Worm (Caenorhabditis elegans) whole organism, L4 larva: ENCODE results near the gene C02F5.10.

Experiments
- F26F4.8 ChIP-seq: fragments of 200-800 bp; sonication (Bioruptor generic); conservative IDR thresholded peaks from 2 replicates; pipeline ENCODE4 v1.3.6; 2022; ENCODE audit warnings: missing genetic modification characterization, missing compliant biosample characterization
- F37D6.2 ChIP-seq: sonication (generic microtip); optimal IDR thresholded peaks from 2 replicates; lab custom pipeline; 2016; ENCODE audit warnings: mild to moderate bottlenecking, missing genetic modification characterization, missing compliant biosample characterization
- F44E2.7 ChIP-seq: fragments of 200-800 bp; sonication (Bioruptor generic); IDR thresholded peaks from 2 replicates; pipeline ENCODE4 v2.1.2; 2022; ENCODE audit warnings: missing genetic modification characterization, missing compliant biosample characterization
- Y48G9A.11 ChIP-seq: fragments of 200-800 bp; sonication (Bioruptor generic); IDR thresholded peaks from 2 replicates; pipeline ENCODE4 v1.3.6; 2022; ENCODE audit warnings: missing genetic modification reagents, missing genetic modification characterization, missing compliant biosample characterization
- Y5F2A.4 ChIP-seq: fragments of 200-800 bp; sonication (Bioruptor generic); optimal IDR thresholded peaks from 2 replicates; lab custom pipeline; 2018; ENCODE audit warnings: mild to moderate bottlenecking, missing genetic modification characterization, missing compliant biosample characterization
- Y75B8A.6 ChIP-seq: fragments of 200-800 bp; sonication (Bioruptor generic); IDR thresholded peaks from 2 replicates; pipeline ENCODE4 v1.3.6; 2022; ENCODE audit warnings: missing genetic modification reagents, missing genetic modification characterization, missing compliant biosample characterization
- ZK337.2 ChIP-seq: fragments of 200-800 bp; sonication (Bioruptor generic); IDR thresholded peaks from 2 replicates; pipeline ENCODE4 v1.3.6; 2022; ENCODE audit warnings: missing genetic modification reagents, missing genetic modification characterization, missing compliant biosample characterization
- aha-1 ChIP-seq: fragments of 150-350 bp; peaks from one replicate; lab custom pipeline; 2014; ENCODE audit warnings: missing biosample characterization, missing genetic modification characterization
- attf-4 ChIP-seq: sonication (generic microtip); optimal IDR thresholded peaks from 3 replicates; lab custom pipeline; 2017; ENCODE audit warnings: missing biosample characterization, missing genetic modification characterization
- ceh-32 ChIP-seq: sonication (generic microtip); optimal IDR thresholded peaks from 2 replicates; lab custom pipeline; 2016; ENCODE audit warnings: mild to moderate bottlenecking, missing genetic modification characterization, missing compliant biosample characterization; ENCODE audit not compliant: poor library complexity
- ceh-82 ChIP-seq: sonication (generic microtip); optimal IDR thresholded peaks from 2 replicates; lab custom pipeline; 2017; ENCODE audit warnings: missing biosample characterization, missing genetic modification characterization
- ctbp-1 ChIP-seq: fragments of 200-800 bp; sonication (Bioruptor generic); IDR thresholded peaks from 2 replicates; pipeline ENCODE4 v1.3.6; 2022; ENCODE audit warnings: missing genetic modification reagents, missing genetic modification characterization, missing compliant biosample characterization
- daf-16 ChIP-seq, 3 experiments: sonication (generic microtip); optimal IDR thresholded peaks; 2 replicates each; lab custom pipeline; 2016 to 2017; ENCODE audit warnings: missing genetic modification characterization in 3 of 3, missing genetic modification reagents in 3 of 3, mild to moderate bottlenecking in 2 of 3, missing compliant biosample characterization in 2 of 3, missing biosample characterization in 1 of 3, moderate library complexity in 1 of 3
- daf-8 ChIP-seq: fragments of 200-800 bp; sonication (Bioruptor generic); IDR thresholded peaks from 2 replicates; pipeline ENCODE4 v1.3.6; 2022; ENCODE audit warnings: missing genetic modification characterization, missing compliant biosample characterization
- dpl-1 ChIP-seq: fragments of 150-350 bp; optimal IDR thresholded peaks from 2 replicates; lab custom pipeline; 2014; ENCODE audit warnings: missing biosample characterization, missing genetic modification reagents, missing genetic modification characterization
- duxl-1 ChIP-seq: sonication (generic microtip); optimal IDR thresholded peaks from 2 replicates; lab custom pipeline; 2016; ENCODE audit warnings: mild to moderate bottlenecking, missing genetic modification characterization, moderate library complexity, missing compliant biosample characterization; ENCODE audit not compliant: poor library complexity
- egl-43 ChIP-seq: fragments of 200-800 bp; sonication (Bioruptor generic); IDR thresholded peaks from 2 replicates; pipeline ENCODE4 v1.3.6; 2022; ENCODE audit warnings: missing genetic modification reagents, missing genetic modification characterization, missing compliant biosample characterization
- hif-1 ChIP-seq, 2 experiments: sonication (generic microtip); optimal IDR thresholded peaks; 2 replicates each; lab custom pipeline; 2016 to 2017; ENCODE audit warnings: missing compliant biosample characterization in 2 of 2, missing genetic modification characterization in 2 of 2, missing genetic modification reagents in 2 of 2, missing genotype in 2 of 2, mild to moderate bottlenecking in 1 of 2
- lim-7 ChIP-seq: fragments of 200-800 bp; sonication (Bioruptor generic); IDR thresholded peaks from 2 replicates; pipeline ENCODE4 v1.3.6; 2022; ENCODE audit warnings: missing genetic modification characterization, missing compliant biosample characterization
- lin-13 ChIP-seq: fragments of 150-350 bp; optimal IDR thresholded peaks from 2 replicates; lab custom pipeline; 2014; ENCODE audit warnings: missing biosample characterization, missing genetic modification reagents, missing genetic modification characterization
- lin-38 ChIP-seq: fragments of 200-800 bp; sonication (Bioruptor generic); IDR thresholded peaks from 2 replicates; pipeline ENCODE4 v1.3.6; 2022; ENCODE audit warnings: missing genetic modification reagents, missing genetic modification characterization, missing compliant biosample characterization
- mes-2 ChIP-seq: sonication (generic microtip); optimal IDR thresholded peaks from 2 replicates; lab custom pipeline; 2016; ENCODE audit warnings: missing genotype, mild to moderate bottlenecking, missing genetic modification characterization, missing compliant biosample characterization; ENCODE audit not compliant: poor library complexity, severe bottlenecking
- mxl-2 ChIP-seq: fragments of 200-800 bp; sonication (Bioruptor generic); conservative IDR thresholded peaks from 2 replicates; pipeline ENCODE4 v1.3.6; 2022; ENCODE audit warnings: missing genetic modification reagents, missing genetic modification characterization, missing compliant biosample characterization
- nhr-102 ChIP-seq: sonication (generic microtip); optimal IDR thresholded peaks from 2 replicates; lab custom pipeline; 2016; ENCODE audit warnings: mild to moderate bottlenecking, missing genetic modification characterization, moderate library complexity, missing compliant biosample characterization
- nhr-25 ChIP-seq: sonication (generic microtip); optimal IDR thresholded peaks from 2 replicates; lab custom pipeline; 2017; ENCODE audit warnings: missing genetic modification characterization, mild to moderate bottlenecking, missing compliant biosample characterization, antibody characterized with exemption, moderate library complexity, borderline replicate concordance; ENCODE audit not compliant: insufficient read depth
- nhr-41 ChIP-seq: fragments of 200-800 bp; sonication (Bioruptor generic); IDR thresholded peaks from 2 replicates; pipeline ENCODE4 v1.3.6; 2022; ENCODE audit warnings: missing genetic modification reagents, missing genetic modification characterization, missing compliant biosample characterization
- nhr-48 ChIP-seq: sonication (generic microtip); optimal IDR thresholded peaks from 2 replicates; lab custom pipeline; 2016; ENCODE audit warnings: mild to moderate bottlenecking, missing genetic modification characterization, missing compliant biosample characterization
- nhr-77 ChIP-seq: fragments of 150-350 bp; optimal IDR thresholded peaks from 2 replicates; lab custom pipeline; 2014; ENCODE audit warnings: missing biosample characterization, missing genetic modification characterization
- pha-4 ChIP-seq, 2 experiments: fragments of 150-350 bp in 1 of 2; fragments of 200-800 bp in 1 of 2; sonication (Bioruptor generic) in 1 of 2; IDR thresholded peaks in 1 of 2; optimal IDR thresholded peaks in 1 of 2; 2 replicates each; pipeline versions ENCODE4 v1.3.6 to Lab custom; 2014 to 2022; ENCODE audit warnings: missing genetic modification characterization in 2 of 2, missing genetic modification reagents in 2 of 2, missing biosample characterization in 1 of 2, missing compliant biosample characterization in 1 of 2
- saeg-2 ChIP-seq: fragments of 200-800 bp; sonication (Bioruptor generic); IDR thresholded peaks from 2 replicates; pipeline ENCODE4 v1.3.6; 2022; ENCODE audit warnings: missing genetic modification reagents, missing genetic modification characterization, missing compliant biosample characterization
- tra-1 ChIP-seq: fragments of 200-800 bp; sonication (Bioruptor generic); IDR thresholded peaks from 2 replicates; pipeline ENCODE4 v1.3.6; 2022; ENCODE audit warnings: missing genetic modification reagents, missing genetic modification characterization, missing compliant biosample characterization
- unc-130 ChIP-seq: sonication (generic microtip); optimal IDR thresholded peaks from 2 replicates; lab custom pipeline; 2016; ENCODE audit warnings: missing genetic modification reagents, missing genetic modification characterization, missing compliant biosample characterization
- vab-7 ChIP-seq: fragments of 200-800 bp; sonication (Bioruptor generic); IDR thresholded peaks from 2 replicates; pipeline ENCODE4 v1.3.6; 2022; ENCODE audit warnings: missing genetic modification reagents, missing genetic modification characterization, missing compliant biosample characterization
- zfp-2 ChIP-seq: sonication (generic microtip); optimal IDR thresholded peaks from 2 replicates; lab custom pipeline; 2016; ENCODE audit warnings: mild to moderate bottlenecking, missing genetic modification characterization, missing compliant biosample characterization
- ztf-7 ChIP-seq: fragments of 150-350 bp; optimal IDR thresholded peaks from 2 replicates; lab custom pipeline; 2014; ENCODE audit warnings: missing biosample characterization, missing genetic modification characterization

The C02F5.10 gene

ce11 chrIII:8254938-8255337 is 5.7 kb upstream of the C02F5.10 start, which contains the start of gene F09G8.5:
F09G8.5 (plus strand) TSS chrIII:8254975.
- no peak for TF ChIP-seq duxl-1 (tag; lab: Kevin White, UChicago)
- no peak for TF ChIP-seq lim-7 (GFP tag; lab: Robert Waterston, UW)
- no peak for TF ChIP-seq ztf-7 (tag; lab: Kevin White, UChicago)
- TF ChIP-seq Y5F2A.4 (GFP tag; lab: Kevin White, UChicago) = no peak
- TF ChIP-seq nhr-102 (tag; lab: Kevin White, UChicago) = no peak
- TF ChIP-seq ctbp-1 (GFP tag; lab: Robert Waterston, UW) = no peak
- TF ChIP-seq ceh-32 (tag; lab: Kevin White, UChicago) = no peak
- TF ChIP-seq saeg-2 (GFP tag; lab: Robert Waterston, UW) = no peak
- no peak for TF ChIP-seq attf-4
- TF ChIP-seq daf-8 (GFP tag; lab: Robert Waterston, UW) = no peak
- no peak for TF ChIP-seq F37D6.2 (tag; lab: Kevin White, UChicago)
- no peak for TF ChIP-seq F44E2.7 (GFP tag; lab: Robert Waterston, UW)
- TF ChIP-seq ZK337.2 (GFP tag; lab: Robert Waterston, UW) = no peak
- TF ChIP-seq egl-43 = no peak
- no peak for TF ChIP-seq Y75B8A.6
- TF ChIP-seq unc-130 (GFP tag; lab: Kevin White, UChicago) = no peak
- TF ChIP-seq nhr-41 (GFP tag; lab: Robert Waterston, UW) = no peak
- no peak for TF ChIP-seq tra-1 (GFP tag; lab: Robert Waterston, UW)
- no peak for TF ChIP-seq mxl-2

DNA sequence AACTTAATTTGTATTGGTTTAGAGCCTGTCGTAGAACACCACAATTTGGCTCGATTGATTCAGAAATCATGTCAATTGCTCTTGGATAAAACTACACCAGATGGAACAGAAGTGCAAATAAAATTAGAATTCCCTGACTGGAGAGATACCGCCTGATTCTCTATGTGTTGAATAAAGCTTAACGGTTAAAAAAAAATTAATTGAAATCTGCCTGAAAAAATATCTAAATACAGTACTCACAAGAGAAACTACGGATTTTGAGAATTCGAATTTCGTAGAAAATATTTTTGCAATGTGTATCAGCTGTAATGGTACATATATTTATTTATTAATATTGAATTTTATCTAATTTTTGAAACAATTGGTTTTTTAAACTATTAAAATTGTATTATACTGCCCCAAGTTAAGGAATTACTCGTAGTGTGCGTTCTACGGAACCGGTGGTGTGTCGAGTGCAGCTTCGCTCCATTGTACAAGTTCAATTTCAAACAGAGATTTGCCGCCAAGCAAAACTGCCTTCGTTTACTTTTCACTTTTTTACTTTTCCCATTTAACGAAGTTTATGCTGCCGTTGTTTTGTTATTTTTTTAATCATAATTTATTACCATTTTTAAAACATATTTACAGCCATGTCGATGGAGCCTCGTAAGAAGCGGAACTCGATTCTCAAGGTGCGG is 864 bp upstream of the C02F5.10 start, which contains the start of gene knl-1:
Gene knl-1, plus strand, starts transcription at position 626 of the 677 bp plus-strand sequence.
- TF ChIP-seq zfp-2 (tag; lab: Kevin White, UChicago) (no peak), Y48G9A.11 (peak; percentile 48; the same call in 1 of the 2 replicates), lin-13 (GFP tag; lab: Kevin White, UChicago) (peak; percentile 69), vab-7 (GFP tag; lab: Robert Waterston, UW) (peak; percentile 34; the same call in 1 of the 2 replicates), ceh-82 (tag; lab: Kevin White, UChicago) (no peak), pha-4 (GFP tag; IDR thresholded peaks at IDR 0.05; lab: Robert Waterston, UW) (no peak), pha-4 (tag; optimal IDR thresholded peaks at IDR 0.05; lab: Kevin White, UChicago) (peak; percentile 85), nhr-77 (tag; lab: Kevin White, UChicago) (peak; percentile 14), nhr-25 (tag; lab: Kevin White, UChicago) (peak; percentile 19), unc-130 (GFP tag; lab: Kevin White, UChicago) (peak; percentile 97), dpl-1 (peak; percentile 75), hif-1 (tag; optimal IDR thresholded peaks at IDR 0.05; lab: Kevin White, UChicago) (peak in 1 of 2 experiments; percentile 69), daf-16 (GFP tag; optimal IDR thresholded peaks at IDR 0.05; lab: Kevin White, UChicago) (no peak), daf-16 (tag; optimal IDR thresholded peaks at IDR 0.05; lab: Kevin White, UChicago) (no peak), nhr-48 (tag; lab: Kevin White, UChicago) (no peak), daf-8 (GFP tag; lab: Robert Waterston, UW) (no peak), tra-1 (GFP tag; lab: Robert Waterston, UW) (no peak), aha-1 (tag; lab: Kevin White, UChicago) (peak; percentile 84), F26F4.8 (GFP tag; lab: Robert Waterston, UW) (no peak), mes-2 (tag; lab: Kevin White, UChicago) (peak; percentile 88), lin-38 (GFP tag; lab: Robert Waterston, UW) (peak; percentile 94)
